Worm (Caenorhabditis elegans) whole organism, L1 larva: ENCODE results near the gene T14G8.4.

ENCODE experiments used
- C34B4.2 ChIP-seq: sonication (generic microtip); optimal IDR thresholded peaks from 2 replicates; lab custom pipeline; 2017; ENCODE audit warnings: mild to moderate bottlenecking, missing genetic modification characterization, missing compliant biosample characterization
- blmp-1 ChIP-seq: fragments of 150-350 bp; optimal IDR thresholded peaks from 2 replicates; lab custom pipeline; 2014; ENCODE audit warnings: missing biosample characterization, missing genetic modification characterization
- irx-1 ChIP-seq: sonication (generic microtip); optimal IDR thresholded peaks from 2 replicates; lab custom pipeline; 2016; ENCODE audit warnings: missing genetic modification characterization, missing compliant biosample characterization
- lsy-2 ChIP-seq, 2 experiments: fragments of 150-350 bp; optimal IDR thresholded peaks; 2 replicates each; lab custom pipeline; 2014; ENCODE audit warnings: missing biosample characterization in 2 of 2, missing genetic modification characterization in 2 of 2
- mdl-1 ChIP-seq, 2 experiments: fragments of 150-350 bp; optimal IDR thresholded peaks; 2 replicates each; lab custom pipeline; 2014 to 2017; ENCODE audit warnings: missing biosample characterization in 2 of 2, missing genetic modification characterization in 2 of 2, inconsistent platforms in 1 of 2
- nhr-11 ChIP-seq: fragments of 150-350 bp; optimal IDR thresholded peaks from 2 replicates; lab custom pipeline; 2014; ENCODE audit warnings: missing biosample characterization, missing genetic modification characterization
- nhr-19 ChIP-seq: fragments of 200-800 bp; sonication (Bioruptor generic); conservative IDR thresholded peaks from 2 replicates; pipeline ENCODE4 v1.3.6; 2022; ENCODE audit warnings: missing genetic modification characterization, missing compliant biosample characterization
- nhr-77 ChIP-seq: fragments of 150-350 bp; optimal IDR thresholded peaks from 2 replicates; lab custom pipeline; 2014; ENCODE audit warnings: missing biosample characterization, missing genetic modification characterization
- ztf-11 ChIP-seq, 2 experiments: sonication (generic microtip); optimal IDR thresholded peaks; 2 replicates each; lab custom pipeline; 2016 to 2017; ENCODE audit warnings: missing genetic modification characterization in 2 of 2, missing biosample characterization in 1 of 2, missing compliant biosample characterization in 1 of 2

- TF ChIP-seq C34B4.2 (tag; lab: Kevin White, UChicago): no peak
- no peak for TF ChIP-seq nhr-19 (GFP tag; lab: Robert Waterston, UW)
- no peak for TF ChIP-seq lsy-2 (tag; optimal IDR thresholded peaks at IDR 0.05; lab: Kevin White, UChicago)
- TF ChIP-seq irx-1 (tag; lab: Kevin White, UChicago): no peak
- TF ChIP-seq nhr-11 (tag; lab: Kevin White, UChicago): no peak
- no peak for TF ChIP-seq nhr-77 (tag; lab: Kevin White, UChicago)
- TF ChIP-seq blmp-1: peak; percentile 5
- no peak for TF ChIP-seq ztf-11 (tag; optimal IDR thresholded peaks at IDR 0.05; lab: Kevin White, UChicago)
- no peak for TF ChIP-seq mdl-1 (tag; optimal IDR thresholded peaks at IDR 0.05; lab: Kevin White, UChicago)
These were observed 5.7 kb upstream of the T14G8.4 start for ce11 chrX:12869412-12869811.
